Worm (Caenorhabditis elegans): ENCODE results near the gene ZK180.8.

- no peak for TF ChIP-seq ceh-82 (tag; optimal IDR thresholded peaks at IDR 0.05)
- no peak for TF ChIP-seq ama-1 (optimal IDR thresholded peaks at IDR 0.05)
- TF ChIP-seq ztf-11 (tag; optimal IDR thresholded peaks at IDR 0.05) = no peak
These were observed 45.6 kb upstream of the ZK180.8 start for ce11 chrIV:4557130-4557529.
